Fruit fly (Drosophila melanogaster) whole organism, pupa: ENCODE measurements around the gene CG34376.
A peak's percentile ranks its signal among the peaks of the same experiment; 100 is the strongest.

ENCODE experiments used
- CG10348 ChIP-seq: fragments of 200-800 bp; sonication (Bioruptor generic); IDR thresholded peaks from 2 replicates; pipeline ENCODE4 v1.3.6; 2022; ENCODE audit warnings: missing biosample characterization, missing genetic modification characterization
- CG12605 ChIP-seq: fragments of 200-800 bp; sonication (Bioruptor generic); IDR thresholded peaks from 2 replicates; pipeline ENCODE4 v1.3.6; 2022; ENCODE audit warnings: missing biosample characterization, missing genetic modification characterization
- CG13204 ChIP-seq: fragments of 200-800 bp; sonication (Bioruptor generic); optimal IDR thresholded peaks from 2 replicates; lab custom pipeline; 2018; ENCODE audit warnings: missing biosample characterization, mild to moderate bottlenecking, missing genetic modification characterization, moderate library complexity
- CG14655 ChIP-seq: fragments of 200-800 bp; sonication (Bioruptor generic); optimal IDR thresholded peaks from 3 replicates; lab custom pipeline; 2017; ENCODE audit warnings: mild to moderate bottlenecking, missing biosample characterization, missing genetic modification reagents, missing genetic modification characterization
- CG15710 ChIP-seq: fragments of 200-800 bp; sonication (Bioruptor generic); optimal IDR thresholded peaks from 2 replicates; lab custom pipeline; 2018; ENCODE audit warnings: missing biosample characterization, mild to moderate bottlenecking, missing genetic modification characterization, moderate library complexity
- CG17806 ChIP-seq: fragments of 200-800 bp; sonication (Bioruptor generic); optimal IDR thresholded peaks from 2 replicates; lab custom pipeline; 2018; ENCODE audit warnings: missing biosample characterization, mild to moderate bottlenecking, missing genetic modification characterization, moderate library complexity
- CG32121 ChIP-seq: fragments of 200-800 bp; sonication (Bioruptor generic); IDR thresholded peaks from 2 replicates; pipeline ENCODE4 v1.3.6; 2022; ENCODE audit warnings: missing biosample characterization, missing genetic modification characterization
- CG34367 ChIP-seq: fragments of 200-800 bp; sonication (Bioruptor generic); optimal IDR thresholded peaks from 2 replicates; lab custom pipeline; 2018; ENCODE audit warnings: missing biosample characterization, mild to moderate bottlenecking, missing genetic modification characterization
- CG4496 ChIP-seq: fragments of 200-800 bp; sonication (Bioruptor generic); IDR thresholded peaks from 3 replicates; pipeline ENCODE4 v1.3.6; 2022; ENCODE audit warnings: missing biosample characterization, missing genetic modification characterization
- CG8159 ChIP-seq: fragments of 200-800 bp; sonication (Bioruptor generic); optimal IDR thresholded peaks from 3 replicates; lab custom pipeline; 2018; ENCODE audit warnings: missing biosample characterization, mild to moderate bottlenecking, missing genetic modification characterization, moderate library complexity
- CG8301 ChIP-seq: fragments of 200-800 bp; sonication (Bioruptor generic); optimal IDR thresholded peaks from 2 replicates; lab custom pipeline; 2018; ENCODE audit warnings: missing biosample characterization, mild to moderate bottlenecking, missing genetic modification characterization
- CG9948 ChIP-seq: fragments of 200-800 bp; sonication (Bioruptor generic); optimal IDR thresholded peaks from 2 replicates; lab custom pipeline; 2018; ENCODE audit warnings: missing biosample characterization, mild to moderate bottlenecking, missing genetic modification characterization, moderate library complexity
- D1 ChIP-seq: fragments of 200-800 bp; sonication (Bioruptor generic); optimal IDR thresholded peaks from 2 replicates; lab custom pipeline; 2018; ENCODE audit warnings: missing biosample characterization, mild to moderate bottlenecking, missing genetic modification characterization, moderate library complexity
- EcR ChIP-seq: fragments of 200-800 bp; sonication (Bioruptor generic); optimal IDR thresholded peaks from 3 replicates; lab custom pipeline; 2019; ENCODE audit warnings: missing biosample characterization, missing genetic modification characterization, mild to moderate bottlenecking, moderate library complexity, missing genetic modification reagents
- Ets98B ChIP-seq: fragments of 200-800 bp; sonication (Bioruptor generic); IDR thresholded peaks from 2 replicates; pipeline ENCODE4 v1.3.6; 2022; ENCODE audit warnings: missing biosample characterization, missing genetic modification characterization
- Pif1A ChIP-seq: fragments of 200-800 bp; sonication (Bioruptor generic); optimal IDR thresholded peaks from 3 replicates; lab custom pipeline; 2016; ENCODE audit warnings: missing biosample characterization, missing genetic modification characterization
- Pif1B ChIP-seq: fragments of 200-800 bp; sonication (Bioruptor generic); optimal IDR thresholded peaks from 3 replicates; lab custom pipeline; 2016; ENCODE audit warnings: missing biosample characterization, missing genetic modification characterization
- Snoo ChIP-seq: fragments of 200-800 bp; sonication (Bioruptor generic); optimal IDR thresholded peaks from 3 replicates; lab custom pipeline; 2017; ENCODE audit warnings: missing biosample characterization, mild to moderate bottlenecking, missing genetic modification characterization, inconsistent platforms
- fd96Ca ChIP-seq: fragments of 200-800 bp; sonication (Bioruptor generic); IDR thresholded peaks from 3 replicates; pipeline ENCODE4 v1.3.6; 2022; ENCODE audit warnings: missing biosample characterization, missing genetic modification characterization
- gl ChIP-seq: fragments of 200-800 bp; sonication (Bioruptor generic); optimal IDR thresholded peaks from 2 replicates; lab custom pipeline; 2018; ENCODE audit warnings: missing biosample characterization, mild to moderate bottlenecking, missing genetic modification characterization
- rn ChIP-seq: fragments of 200-800 bp; sonication (Bioruptor generic); IDR thresholded peaks from 2 replicates; pipeline ENCODE4 v1.3.6; 2022; ENCODE audit warnings: missing biosample characterization, missing genetic modification characterization

Gene CG34376

dm6 chr3R:22464611-22465113 lies 16.8 kb downstream of the CG34376 start, which contains the start of gene CG7054:
CG7054 (plus strand) TSS chr3R:22464985.
- TF ChIP-seq Ets98B (GFP tag; lab: Robert Waterston, UW): peak; percentile 9; the same call in 1 of the 2 replicates
- 0 out of 3 replicates have a peak, but pooled peaks have one; percentile 16 for TF ChIP-seq CG4496 (GFP tag; lab: Robert Waterston, UW)
- TF ChIP-seq gl (tag; lab: Kevin White, UChicago): no peak
- no peak for TF ChIP-seq CG32121 (GFP tag; lab: Robert Waterston, UW)
- no peak for TF ChIP-seq Pif1A (GFP tag; lab: Kevin White, UChicago)
- TF ChIP-seq EcR: no peak

DNA sequence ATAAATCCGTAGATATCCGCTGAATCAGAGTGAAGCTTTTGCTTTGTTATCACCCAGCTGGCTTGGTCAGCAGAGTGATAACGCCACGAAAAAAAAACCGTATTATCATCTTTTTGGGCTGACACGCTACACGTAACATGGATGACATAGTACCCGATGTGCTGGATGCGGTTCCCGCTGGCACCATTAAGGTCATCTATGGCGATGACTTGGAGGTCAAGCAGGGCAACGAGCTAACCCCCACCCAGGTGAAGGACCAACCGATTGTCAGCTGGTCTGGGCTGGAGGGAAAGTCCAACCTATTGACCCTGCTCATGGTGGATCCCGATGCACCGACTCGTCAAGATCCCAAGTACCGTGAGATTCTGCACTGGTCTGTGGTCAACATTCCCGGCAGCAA lies 17.2 kb downstream of the CG34376 start:
- TF ChIP-seq Pif1B (GFP tag; lab: Kevin White, UChicago): no peak
- TF ChIP-seq CG14655: no peak
- TF ChIP-seq CG10348 (GFP tag; lab: Robert Waterston, UW): no peak
- no peak for TF ChIP-seq EcR
- no peak for TF ChIP-seq Pif1A (GFP tag; lab: Kevin White, UChicago)
- no peak for TF ChIP-seq CG32121 (GFP tag; lab: Robert Waterston, UW)
- TF ChIP-seq CG13204 (GFP tag; lab: Kevin White, UChicago): no peak
- TF ChIP-seq CG17806 (tag; lab: Kevin White, UChicago): no peak
- TF ChIP-seq D1: no peak
- no peak for TF ChIP-seq CG8301 (tag; lab: Kevin White, UChicago)
- TF ChIP-seq CG34367 (tag; lab: Kevin White, UChicago): no peak
- TF ChIP-seq CG9948 (tag; lab: Kevin White, UChicago): no peak
- TF ChIP-seq CG15710 (tag; lab: Kevin White, UChicago): no peak
- no peak for TF ChIP-seq fd96Ca (GFP tag; lab: Robert Waterston, UW)
- no peak for TF ChIP-seq CG4496 (GFP tag; lab: Robert Waterston, UW)
- no peak for TF ChIP-seq rn (GFP tag; lab: Robert Waterston, UW)
- no peak for TF ChIP-seq gl (tag; lab: Kevin White, UChicago)
- TF ChIP-seq Ets98B (GFP tag; lab: Robert Waterston, UW): no peak
- TF ChIP-seq CG8159: no peak
- TF ChIP-seq CG12605: no peak

DNA sequence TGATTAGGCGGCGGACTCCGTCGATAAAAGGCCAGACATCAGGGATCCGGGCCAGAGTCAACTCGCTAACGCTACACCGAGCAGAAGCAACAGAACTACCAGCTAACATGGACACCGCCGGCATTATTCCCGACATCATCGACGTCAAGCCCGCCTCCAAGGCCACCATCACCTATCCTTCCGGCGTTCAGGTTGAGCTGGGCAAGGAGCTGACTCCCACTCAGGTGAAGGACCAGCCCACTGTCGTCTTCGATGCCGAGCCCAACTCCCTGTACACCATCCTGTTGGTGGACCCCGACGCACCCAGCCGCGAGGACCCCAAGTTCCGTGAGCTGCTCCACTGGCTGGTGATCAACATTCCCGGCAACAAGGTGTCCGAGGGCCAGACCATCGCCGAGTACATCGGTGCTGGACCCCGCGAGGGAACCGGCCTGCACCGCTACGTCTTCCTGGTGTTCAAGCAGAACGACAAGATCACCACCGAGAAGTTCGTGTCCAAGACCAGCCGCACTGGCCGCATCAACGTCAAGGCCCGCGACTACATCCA lies 18.2 kb downstream of the CG34376 start, which contains the start of gene Pebp1:
Gene Pebp1, plus strand, starts transcription at position 51 of the 547 bp plus-strand sequence.
- no peak for TF ChIP-seq gl (tag; lab: Kevin White, UChicago)
- TF ChIP-seq CG17806 (tag; lab: Kevin White, UChicago): no peak
- TF ChIP-seq CG14655: no peak
- no peak for TF ChIP-seq CG9948 (tag; lab: Kevin White, UChicago)
- no peak for TF ChIP-seq CG32121 (GFP tag; lab: Robert Waterston, UW)
- no peak for TF ChIP-seq CG13204 (GFP tag; lab: Kevin White, UChicago)
- no peak for TF ChIP-seq D1
- TF ChIP-seq CG34367 (tag; lab: Kevin White, UChicago): no peak
- TF ChIP-seq Pif1B (GFP tag; lab: Kevin White, UChicago): no peak
- TF ChIP-seq Pif1A (GFP tag; lab: Kevin White, UChicago): no peak
- TF ChIP-seq CG8301 (tag; lab: Kevin White, UChicago): no peak
- no peak for TF ChIP-seq rn (GFP tag; lab: Robert Waterston, UW)
- no peak for TF ChIP-seq Ets98B (GFP tag; lab: Robert Waterston, UW)
- no peak for TF ChIP-seq EcR
- TF ChIP-seq fd96Ca (GFP tag; lab: Robert Waterston, UW): no peak
- TF ChIP-seq CG8159: no peak
- no peak for TF ChIP-seq Snoo (tag; lab: Kevin White, UChicago)
- TF ChIP-seq CG15710 (tag; lab: Kevin White, UChicago): no peak
- TF ChIP-seq CG4496 (GFP tag; lab: Robert Waterston, UW): no peak
- no peak for TF ChIP-seq CG12605
- TF ChIP-seq, all 21 proteins: peak for 0

DNA sequence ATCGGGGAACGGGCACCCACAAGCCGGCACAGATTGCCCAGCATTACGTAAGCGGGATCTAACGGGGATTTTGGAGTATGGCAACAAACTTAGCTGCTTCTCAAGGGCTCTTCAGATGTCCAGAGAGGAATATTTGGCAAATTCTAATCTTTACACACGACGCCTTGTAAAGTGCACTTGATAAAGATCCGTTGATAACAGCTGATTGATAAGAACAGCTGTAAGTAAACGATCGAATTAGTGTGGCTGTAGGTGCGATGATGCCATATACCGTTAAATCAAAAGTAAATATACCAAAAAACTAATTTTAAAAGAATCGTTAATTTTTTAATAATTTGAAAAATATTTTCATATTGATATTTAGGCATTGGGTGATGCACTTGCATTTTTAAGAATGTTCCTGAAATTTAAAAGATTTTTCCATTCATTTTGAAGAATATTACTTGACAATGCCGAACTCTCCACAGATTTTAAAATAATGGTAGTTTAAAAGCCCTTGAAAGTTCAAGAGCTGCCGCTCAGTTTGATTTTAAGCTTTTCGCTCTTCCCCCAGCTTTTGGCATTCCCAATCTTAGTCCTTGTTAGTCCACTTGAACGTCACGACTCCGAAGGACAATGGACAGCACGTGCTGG lies 20.2 kb downstream of the CG34376 start, which contains the start of the genes CG5377 and Nrx-1:
Gene CG5377, minus strand, starts transcription at position 219 of the 633 bp plus-strand sequence.
Gene Nrx-1, plus strand, starts transcription at position 574 of the 633 bp plus-strand sequence.
- TF ChIP-seq CG32121 (GFP tag; lab: Robert Waterston, UW) (no peak), CG8159 (no peak), CG8301 (tag; lab: Kevin White, UChicago) (no peak), Pif1A (GFP tag; lab: Kevin White, UChicago) (no peak), CG12605 (no peak), rn (GFP tag; lab: Robert Waterston, UW) (no peak), D1 (no peak), Ets98B (GFP tag; lab: Robert Waterston, UW) (no peak), EcR (no peak), CG34367 (tag; lab: Kevin White, UChicago) (no peak), Pif1B (GFP tag; lab: Kevin White, UChicago) (no peak), CG10348 (GFP tag; lab: Robert Waterston, UW) (no peak), CG9948 (tag; lab: Kevin White, UChicago) (no peak), CG14655 (no peak), CG4496 (GFP tag; lab: Robert Waterston, UW) (no peak), CG15710 (tag; lab: Kevin White, UChicago) (no peak), gl (tag; lab: Kevin White, UChicago) (no peak), CG13204 (GFP tag; lab: Kevin White, UChicago) (no peak)
- TF ChIP-seq, all 21 proteins: peak for 0

dm6 chr3R:22468829-22469487 lies 21.1 kb downstream of the CG34376 start:
- TF ChIP-seq EcR (no peak), CG34367 (tag; lab: Kevin White, UChicago) (peak; percentile 55), Snoo (tag; lab: Kevin White, UChicago) (no peak), CG15710 (tag; lab: Kevin White, UChicago) (peak; percentile 71), Pif1A (GFP tag; lab: Kevin White, UChicago) (no peak), CG4496 (GFP tag; lab: Robert Waterston, UW) (peak; percentile 77), Pif1B (GFP tag; lab: Kevin White, UChicago) (peak; percentile 47), CG17806 (tag; lab: Kevin White, UChicago) (no peak), CG13204 (GFP tag; lab: Kevin White, UChicago) (no peak), CG32121 (GFP tag; lab: Robert Waterston, UW) (peak; percentile 36; the same call in 1 of the 2 replicates), D1 (no peak), CG9948 (tag; lab: Kevin White, UChicago) (peak; percentile 65), rn (GFP tag; lab: Robert Waterston, UW) (no peak), CG8301 (tag; lab: Kevin White, UChicago) (no peak), fd96Ca (GFP tag; lab: Robert Waterston, UW) (peak; percentile 77), CG8159 (peak; percentile 78), Ets98B (GFP tag; lab: Robert Waterston, UW) (peak; percentile 60), CG14655 (no peak), gl (tag; lab: Kevin White, UChicago) (no peak), CG10348 (GFP tag; lab: Robert Waterston, UW) (no peak), CG12605 (peak; percentile 48; the same call in 1 of the 2 replicates)
